Worm (Caenorhabditis elegans) whole organism, young adult: ENCODE results near the gene fozi-1.

Experiments used
- F10E7.11 ChIP-seq: sonication (generic microtip); optimal IDR thresholded peaks from 2 replicates; lab custom pipeline; 2017; ENCODE audit warnings: mild to moderate bottlenecking, missing genetic modification characterization, moderate library complexity, missing compliant biosample characterization
- F52B5.7 ChIP-seq: sonication (generic microtip); optimal IDR thresholded peaks from 2 replicates; lab custom pipeline; 2016; ENCODE audit warnings: mild to moderate bottlenecking, missing genetic modification characterization, missing compliant biosample characterization
- F57A8.1 ChIP-seq: fragments of 200-800 bp; sonication (Bioruptor generic); optimal IDR thresholded peaks from 2 replicates; lab custom pipeline; 2018; ENCODE audit warnings: mild to moderate bottlenecking, missing genetic modification characterization, moderate library complexity, missing compliant biosample characterization
- K11D2.4 ChIP-seq: fragments of 200-800 bp; sonication (Bioruptor generic); IDR thresholded peaks from 2 replicates; pipeline ENCODE4 v1.3.6; 2022; ENCODE audit warnings: missing genetic modification reagents, missing genetic modification characterization, missing compliant biosample characterization
- Y79H2A.3 ChIP-seq: fragments of 200-800 bp; sonication (Bioruptor generic); conservative IDR thresholded peaks from 2 replicates; pipeline ENCODE4 v1.3.6; 2022; ENCODE audit warnings: missing genetic modification reagents, missing genetic modification characterization, missing compliant biosample characterization
- ZK185.1 ChIP-seq: sonication (generic microtip); optimal IDR thresholded peaks from 2 replicates; lab custom pipeline; 2016; ENCODE audit warnings: mild to moderate bottlenecking, missing genetic modification characterization, missing compliant biosample characterization; ENCODE audit not compliant: poor library complexity, severe bottlenecking
- aptf-2 ChIP-seq: fragments of 200-800 bp; sonication (Bioruptor generic); conservative IDR thresholded peaks from 2 replicates; pipeline ENCODE4 v1.3.6; 2022; ENCODE audit warnings: missing genetic modification reagents, missing genetic modification characterization, missing compliant biosample characterization
- attf-3 ChIP-seq: fragments of 200-800 bp; sonication (Bioruptor generic); conservative IDR thresholded peaks from 2 replicates; pipeline ENCODE4 v1.3.6; 2022; ENCODE audit warnings: missing genetic modification reagents, missing genetic modification characterization, missing compliant biosample characterization
- attf-5 ChIP-seq: fragments of 200-800 bp; sonication (Bioruptor generic); optimal IDR thresholded peaks from 2 replicates; lab custom pipeline; 2018; ENCODE audit warnings: mild to moderate bottlenecking, missing genetic modification characterization, missing compliant biosample characterization
- bed-1 ChIP-seq: fragments of 200-800 bp; sonication (Bioruptor generic); IDR thresholded peaks from 2 replicates; pipeline ENCODE4 v1.3.6; 2022; ENCODE audit warnings: missing genetic modification reagents, missing genetic modification characterization, missing compliant biosample characterization
- ccch-3 ChIP-seq: fragments of 200-800 bp; sonication (Bioruptor generic); optimal IDR thresholded peaks from 2 replicates; lab custom pipeline; 2018; ENCODE audit warnings: mild to moderate bottlenecking, missing genetic modification characterization, missing compliant biosample characterization
- cebp-2 ChIP-seq: fragments of 200-800 bp; sonication (Bioruptor generic); IDR thresholded peaks from 2 replicates; pipeline ENCODE4 v1.3.6; 2022; ENCODE audit warnings: missing genetic modification characterization, missing compliant biosample characterization
- ceh-100 ChIP-seq: fragments of 200-800 bp; sonication (Bioruptor generic); IDR thresholded peaks from 2 replicates; pipeline ENCODE4 v1.3.6; 2022; ENCODE audit warnings: missing genetic modification reagents, missing genetic modification characterization, missing compliant biosample characterization
- ceh-27 ChIP-seq: fragments of 200-800 bp; sonication (Bioruptor generic); optimal IDR thresholded peaks from 2 replicates; lab custom pipeline; 2018; ENCODE audit warnings: mild to moderate bottlenecking, missing genetic modification characterization, moderate library complexity, missing compliant biosample characterization
- ceh-58 ChIP-seq: fragments of 200-800 bp; sonication (Bioruptor generic); IDR thresholded peaks from 2 replicates; pipeline ENCODE4 v1.3.6; 2022; ENCODE audit warnings: missing genetic modification characterization, missing compliant biosample characterization
- egl-44 ChIP-seq: fragments of 200-800 bp; sonication (Bioruptor generic); IDR thresholded peaks from 2 replicates; pipeline ENCODE4 v1.3.6; 2022; ENCODE audit warnings: missing genetic modification reagents, missing genetic modification characterization, missing compliant biosample characterization
- egrh-3 ChIP-seq: fragments of 200-800 bp; sonication (Bioruptor generic); IDR thresholded peaks from 2 replicates; pipeline ENCODE4 v1.3.6; 2022; ENCODE audit warnings: missing genetic modification reagents, missing genetic modification characterization, missing compliant biosample characterization
- ets-4 ChIP-seq: fragments of 200-800 bp; sonication (Bioruptor generic); optimal IDR thresholded peaks from 2 replicates; lab custom pipeline; 2018; ENCODE audit warnings: mild to moderate bottlenecking, missing genetic modification characterization, missing compliant biosample characterization
- gei-17 ChIP-seq: fragments of 200-800 bp; sonication (Bioruptor generic); optimal IDR thresholded peaks from 2 replicates; lab custom pipeline; 2018; ENCODE audit warnings: mild to moderate bottlenecking, missing genetic modification characterization, missing compliant biosample characterization
- hmg-1.2 ChIP-seq: fragments of 200-800 bp; sonication (Bioruptor generic); IDR thresholded peaks from 2 replicates; pipeline ENCODE4 v1.3.6; 2022; ENCODE audit warnings: missing genetic modification reagents, missing genetic modification characterization, missing compliant biosample characterization
- lag-1 ChIP-seq: fragments of 200-800 bp; sonication (Bioruptor generic); IDR thresholded peaks from 2 replicates; pipeline ENCODE4 v1.3.6; 2022; ENCODE audit warnings: missing genetic modification reagents, missing genetic modification characterization, missing compliant biosample characterization
- madf-10 ChIP-seq: sonication (generic microtip); optimal IDR thresholded peaks from 2 replicates; lab custom pipeline; 2016; ENCODE audit warnings: mild to moderate bottlenecking, missing genetic modification characterization, missing compliant biosample characterization
- madf-6 ChIP-seq: fragments of 200-800 bp; sonication (Bioruptor generic); IDR thresholded peaks from 2 replicates; pipeline ENCODE4 v1.3.6; 2022; ENCODE audit warnings: missing genetic modification reagents, missing genetic modification characterization, missing compliant biosample characterization
- mcd-1 ChIP-seq: fragments of 200-800 bp; sonication (Bioruptor generic); IDR thresholded peaks from 2 replicates; pipeline ENCODE4 v1.3.6; 2022; ENCODE audit warnings: missing genetic modification reagents, missing genetic modification characterization, missing compliant biosample characterization
- mel-28 ChIP-seq: sonication (generic microtip); optimal IDR thresholded peaks from 2 replicates; lab custom pipeline; 2016; ENCODE audit warnings: borderline replicate concordance, mild to moderate bottlenecking, missing genetic modification characterization, missing compliant biosample characterization
- mes-4 ChIP-seq: sonication (generic microtip); optimal IDR thresholded peaks from 2 replicates; lab custom pipeline; 2016; ENCODE audit warnings: missing genotype, missing genetic modification characterization, missing compliant biosample characterization
- mxl-1 ChIP-seq: sonication (generic microtip); optimal IDR thresholded peaks from 2 replicates; lab custom pipeline; 2016; ENCODE audit warnings: missing genetic modification characterization, missing compliant biosample characterization
- nhr-27 ChIP-seq: fragments of 200-800 bp; sonication (Bioruptor generic); optimal IDR thresholded peaks from 2 replicates; lab custom pipeline; 2018; ENCODE audit warnings: mild to moderate bottlenecking, missing genetic modification characterization, moderate library complexity, missing compliant biosample characterization
- nhr-80 ChIP-seq: sonication (generic microtip); optimal IDR thresholded peaks from 2 replicates; lab custom pipeline; 2016; ENCODE audit warnings: missing genetic modification characterization, missing compliant biosample characterization
- rpc-1 ChIP-seq, 2 experiments: fragments of 150-350 bp in 1 of 2; sonication (generic microtip) in 1 of 2; optimal IDR thresholded peaks; 2 replicates each; lab custom pipeline; 2014 to 2018; ENCODE audit warnings: missing biosample characterization in 1 of 2, missing genetic modification characterization in 1 of 2, missing genetic modification reagents in 1 of 2, missing genotype in 1 of 2
- unc-130 ChIP-seq: sonication (generic microtip); optimal IDR thresholded peaks from 2 replicates; lab custom pipeline; 2016; ENCODE audit warnings: missing genetic modification reagents, missing genetic modification characterization, missing compliant biosample characterization
- unc-62 ChIP-seq: fragments of 150-350 bp; optimal IDR thresholded peaks from 2 replicates; lab custom pipeline; 2014; ENCODE audit warnings: missing biosample characterization, missing genetic modification reagents, missing genetic modification characterization
- zim-3 ChIP-seq: sonication (generic microtip); optimal IDR thresholded peaks from 2 replicates; lab custom pipeline; 2017; ENCODE audit warnings: mild to moderate bottlenecking, missing genetic modification characterization, moderate library complexity, missing compliant biosample characterization
- ztf-22 ChIP-seq: fragments of 200-800 bp; sonication (Bioruptor generic); optimal IDR thresholded peaks from 2 replicates; lab custom pipeline; 2018; ENCODE audit warnings: mild to moderate bottlenecking, missing genetic modification characterization, moderate library complexity, missing compliant biosample characterization
- ztf-25 ChIP-seq: fragments of 200-800 bp; sonication (Bioruptor generic); IDR thresholded peaks from 2 replicates; pipeline ENCODE4 v1.3.6; 2022; ENCODE audit warnings: missing genetic modification reagents, missing genetic modification characterization, missing compliant biosample characterization

The fozi-1 gene

DNA sequence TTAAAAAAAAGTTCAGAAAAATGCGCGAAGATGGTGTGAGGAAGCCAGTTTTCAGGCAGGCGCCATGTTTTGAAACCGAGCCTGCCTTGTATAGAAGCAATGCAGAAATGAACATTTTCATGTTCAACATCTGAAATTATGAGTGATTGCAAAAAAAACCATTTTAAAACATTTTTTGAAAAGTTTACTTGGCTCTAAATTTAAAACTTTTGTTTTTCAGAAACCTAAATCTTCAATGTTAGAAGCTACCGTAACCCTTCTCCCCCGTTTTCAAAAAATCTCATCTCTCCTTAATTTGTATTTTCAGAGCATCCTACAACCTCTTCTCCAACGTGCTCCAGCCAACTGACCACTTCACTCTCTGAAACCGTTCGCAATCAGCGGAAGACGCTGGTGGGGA, at the start of gene fozi-1:
TSS of gene fozi-1 (plus strand) at position 301 of the 400 bp plus-strand sequence.
- no peak for TF ChIP-seq K11D2.4 (GFP tag; lab: Robert Waterston, UW)
- TF ChIP-seq madf-6: no peak
- no peak for TF ChIP-seq hmg-1.2 (GFP tag; lab: Robert Waterston, UW)
- TF ChIP-seq rpc-1 (optimal IDR thresholded peaks at IDR 0.05; lab: Kevin White, UChicago): no peak
- TF ChIP-seq rpc-1 (tag; optimal IDR thresholded peaks at IDR 0.05; lab: Kevin White, UChicago): no peak
- TF ChIP-seq nhr-27 (tag; lab: Kevin White, UChicago): no peak
- TF ChIP-seq gei-17 (GFP tag; lab: Kevin White, UChicago): no peak
- no peak for TF ChIP-seq F52B5.7 (tag; lab: Kevin White, UChicago)
- TF ChIP-seq unc-130 (GFP tag; lab: Kevin White, UChicago): no peak
- TF ChIP-seq ZK185.1 (tag; lab: Kevin White, UChicago): no peak

DNA sequence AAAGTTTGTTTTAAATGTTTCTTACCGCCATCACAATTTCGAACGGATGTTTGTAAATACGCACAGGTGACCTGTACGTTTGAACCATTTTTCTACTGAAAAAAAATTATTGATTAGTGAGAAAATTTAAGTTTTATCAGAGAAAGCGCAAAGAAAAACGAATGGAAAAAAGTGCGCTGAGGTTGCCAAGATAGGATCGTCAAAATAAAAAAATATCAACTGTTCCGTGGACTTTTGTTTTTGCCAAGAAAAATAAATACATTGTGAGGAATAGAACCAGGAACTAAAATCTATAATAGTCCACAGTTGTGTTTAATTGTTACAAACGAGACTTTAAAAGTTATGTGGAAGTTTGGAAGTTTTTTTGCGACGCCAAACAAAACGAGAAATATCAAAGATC, 45.4 kb upstream of the fozi-1 start, which contains the start of gene T23G5.2:
TSS of gene T23G5.2 (minus strand) at position 101 of the 400 bp plus-strand sequence.
- TF ChIP-seq lag-1: no peak
- TF ChIP-seq mcd-1: no peak
- TF ChIP-seq ztf-25 (GFP tag; lab: Robert Waterston, UW): no peak
- TF ChIP-seq cebp-2 (GFP tag; lab: Robert Waterston, UW): no peak
- no peak for TF ChIP-seq zim-3 (tag; lab: Kevin White, UChicago)
- TF ChIP-seq madf-10 (tag; lab: Kevin White, UChicago): no peak
- TF ChIP-seq ccch-3: no peak
- TF ChIP-seq bed-1 (GFP tag; lab: Robert Waterston, UW): no peak
- no peak for TF ChIP-seq aptf-2 (GFP tag; lab: Robert Waterston, UW)
- no peak for TF ChIP-seq attf-3 (GFP tag; lab: Robert Waterston, UW)
- no peak for TF ChIP-seq mel-28 (tag; lab: Kevin White, UChicago)
- no peak for TF ChIP-seq Y79H2A.3 (GFP tag; lab: Robert Waterston, UW)
- TF ChIP-seq ZK185.1 (tag; lab: Kevin White, UChicago): no peak
- no peak for TF ChIP-seq egrh-3
- TF ChIP-seq unc-62 (GFP tag; lab: Kevin White, UChicago): no peak
- TF ChIP-seq ceh-27 (GFP tag; lab: Kevin White, UChicago): no peak
- TF ChIP-seq mes-4 (tag; lab: Kevin White, UChicago): no peak
- TF ChIP-seq F10E7.11 (tag; lab: Kevin White, UChicago): no peak
- no peak for TF ChIP-seq egl-44

DNA sequence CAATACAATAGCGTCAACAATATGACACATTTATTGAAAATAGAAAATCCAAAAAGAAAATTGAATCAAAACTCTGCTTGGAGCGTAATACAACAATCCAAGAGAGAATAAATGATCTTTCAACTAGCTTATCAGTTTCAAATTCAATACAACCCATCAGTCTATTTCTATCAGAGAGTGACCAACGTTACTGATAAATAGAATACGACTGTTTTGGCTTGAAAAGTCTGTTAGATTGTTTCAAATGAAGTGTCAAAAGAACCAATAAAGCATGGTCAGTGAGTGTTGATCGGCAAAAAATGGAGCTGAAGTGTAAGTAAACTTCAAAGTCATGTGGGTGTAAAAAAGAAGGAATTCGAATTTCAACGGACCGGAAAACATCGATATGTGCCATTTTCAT, 44.0 kb upstream of the fozi-1 start:
- TF ChIP-seq nhr-80 (peak; percentile 54), ceh-100 (no peak)

DNA sequence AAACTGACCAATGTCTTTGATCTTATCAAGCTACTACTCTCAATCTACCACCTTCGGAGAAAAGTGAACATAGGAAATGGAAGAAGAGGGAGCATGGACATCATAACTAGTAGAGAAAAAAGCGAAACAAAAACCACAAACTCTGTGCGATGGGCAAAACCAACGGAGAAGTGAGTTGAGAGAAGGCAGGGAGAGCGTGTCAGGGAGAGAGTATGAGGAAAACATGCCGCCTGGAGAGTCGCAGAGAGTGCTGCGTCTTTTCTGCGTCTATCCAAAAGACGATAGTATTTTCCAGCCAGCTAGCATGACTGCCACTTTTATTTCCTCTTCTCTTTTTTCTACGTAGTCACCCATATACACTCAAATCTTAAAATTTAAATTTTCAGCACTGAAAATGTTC, 41.6 kb upstream of the fozi-1 start, which contains the start of gene saeg-2:
TSS of gene saeg-2 (plus strand) at position 381 of the 400 bp plus-strand sequence.
- no peak for TF ChIP-seq ceh-58 (GFP tag; lab: Robert Waterston, UW)
- no peak for TF ChIP-seq F52B5.7 (tag; lab: Kevin White, UChicago)
- TF ChIP-seq mcd-1: 0 out of 2 replicates have a peak, but pooled peaks have one; percentile 15
- peak; percentile 22 for TF ChIP-seq ets-4 (GFP tag; lab: Kevin White, UChicago)
- no peak for TF ChIP-seq mxl-1 (tag; lab: Kevin White, UChicago)
- TF ChIP-seq attf-5: peak; percentile 4
- TF ChIP-seq ztf-22 (GFP tag; lab: Kevin White, UChicago): no peak
- no peak for TF ChIP-seq F57A8.1 (GFP tag; lab: Kevin White, UChicago)
- peak; percentile 24 for TF ChIP-seq ceh-27 (GFP tag; lab: Kevin White, UChicago)
- peak; percentile 68; the same call in 1 of the 2 replicates for TF ChIP-seq hmg-1.2 (GFP tag; lab: Robert Waterston, UW)
- peak; percentile 75 for TF ChIP-seq nhr-80
